Fruit fly (Drosophila melanogaster): ENCODE data around the gene CG46320.

The CG46320 gene

DNA sequence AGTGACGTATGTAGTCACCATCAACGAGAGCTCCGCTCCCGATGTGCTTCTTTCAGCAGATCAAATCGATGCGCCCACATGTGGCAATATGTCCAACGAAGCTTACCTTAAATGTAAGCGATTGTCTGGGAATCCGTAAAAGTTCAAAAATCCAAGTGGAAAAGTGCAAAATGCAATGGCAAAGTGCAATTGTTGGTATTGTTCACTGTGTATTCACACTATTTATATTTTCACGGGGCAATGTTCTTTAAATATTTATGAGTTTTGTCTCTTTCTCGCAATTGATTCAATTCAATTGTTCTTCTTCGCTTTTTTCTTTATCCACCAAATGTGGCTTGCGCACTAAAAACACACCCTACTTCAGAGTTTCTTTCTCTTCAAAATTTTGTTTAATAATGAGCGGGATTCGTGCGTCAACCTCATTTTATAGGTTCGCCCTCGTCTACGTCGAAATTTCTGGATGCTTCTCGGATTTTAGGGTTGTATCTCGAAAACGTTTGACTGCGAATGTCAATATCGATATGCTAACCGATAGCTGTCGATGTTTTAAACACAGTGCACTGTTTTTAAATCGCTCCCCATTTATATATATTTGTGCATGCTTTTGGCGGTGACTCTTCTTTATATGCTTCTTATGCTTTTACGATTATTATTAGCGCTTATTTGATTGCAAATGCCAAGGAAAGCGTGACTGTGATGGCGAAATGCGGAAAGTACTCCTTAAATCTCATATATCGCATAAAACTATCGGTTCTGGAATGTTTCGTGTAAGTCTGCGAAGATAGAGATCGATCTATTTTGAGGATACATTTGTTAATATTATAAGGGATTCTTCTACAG is 88.0 kb downstream of the CG46320 start, which contains the start of gene DnaJ-1 (continued):
- peak; percentile 68 for TF ChIP-seq lbe (GFP tag; optimal IDR thresholded peaks at IDR 0.05)
- TF ChIP-seq ftz-f1 (GFP tag; optimal IDR thresholded peaks at IDR 0.05) = no peak
- no peak for TF ChIP-seq pnt (GFP tag; optimal IDR thresholded peaks at IDR 0.05)
- TF ChIP-seq insv (GFP tag; optimal IDR thresholded peaks at IDR 0.05) = no peak
- peak; percentile 65 for TF ChIP-seq CG15601 (tag; optimal IDR thresholded peaks at IDR 0.05)
- peak; percentile 34 for TF ChIP-seq CG10147 (GFP tag; optimal IDR thresholded peaks at IDR 0.05)
- TF ChIP-seq fd3F (GFP tag; optimal IDR thresholded peaks at IDR 0.05) = no peak
- TF ChIP-seq CG8281 (tag; optimal IDR thresholded peaks at IDR 0.05) = no peak
- peak in 1 of 2 experiments; percentile 59 for TF ChIP-seq Pdp1 (GFP tag; optimal IDR thresholded peaks at IDR 0.05)
- no peak for TF ChIP-seq dpn (GFP tag; optimal IDR thresholded peaks at IDR 0.05)
- no peak for TF ChIP-seq peb (GFP tag; IDR thresholded peaks at IDR 0.05)
- no peak for TF ChIP-seq CG3163 (GFP tag; optimal IDR thresholded peaks at IDR 0.05)
- no peak for TF ChIP-seq Hmx (GFP tag; optimal IDR thresholded peaks at IDR 0.05)
- no peak for TF ChIP-seq TFAM (GFP tag; optimal IDR thresholded peaks at IDR 0.05)
- TF ChIP-seq sob (GFP tag; IDR thresholded peaks at IDR 0.05) = no peak
- peak; percentile 21 for TF ChIP-seq shn (GFP tag; optimal IDR thresholded peaks at IDR 0.05)
- no peak for TF ChIP-seq slbo (GFP tag; IDR thresholded peaks at IDR 0.05)
- no peak for TF ChIP-seq HLH54F (GFP tag; optimal IDR thresholded peaks at IDR 0.05)
- no peak for TF ChIP-seq cas (GFP tag; IDR thresholded peaks at IDR 0.05)
- no peak for TF ChIP-seq CG32772 (GFP tag; IDR thresholded peaks at IDR 0.05)
- peak in 1 of 2 experiments; percentile 17 for TF ChIP-seq Trl (optimal IDR thresholded peaks at IDR 0.05)
- TF ChIP-seq Trl (GFP tag; optimal IDR thresholded peaks at IDR 0.05) = no peak
- TF ChIP-seq Dref (GFP tag; IDR thresholded peaks at IDR 0.05) = peak; percentile 70
- TF ChIP-seq nmo (GFP tag; optimal IDR thresholded peaks at IDR 0.05) = peak; percentile 60
- TF ChIP-seq Dek (tag; optimal IDR thresholded peaks at IDR 0.05) = peak; percentile 37
- TF ChIP-seq gro (GFP tag; optimal IDR thresholded peaks at IDR 0.05) = peak; percentile 76
- peak; percentile 31 for TF ChIP-seq trem (tag; optimal IDR thresholded peaks at IDR 0.05)
- TF ChIP-seq Hsf (GFP tag; optimal IDR thresholded peaks at IDR 0.05) = peak; percentile 64
- TF ChIP-seq Drgx (GFP tag; IDR thresholded peaks at IDR 0.05) = no peak
- TF ChIP-seq D19A (tag; optimal IDR thresholded peaks at IDR 0.05) = no peak
- TF ChIP-seq z (GFP tag; IDR thresholded peaks at IDR 0.05) = no peak
- TF ChIP-seq Ets97D (GFP tag; optimal IDR thresholded peaks at IDR 0.05) = peak; percentile 85
- TF ChIP-seq Hr3 (GFP tag; optimal IDR thresholded peaks at IDR 0.05) = no peak
- TF ChIP-seq dati (GFP tag; IDR thresholded peaks at IDR 0.05) = no peak
- peak; percentile 24 for TF ChIP-seq Hey (tag; optimal IDR thresholded peaks at IDR 0.05)
- peak; percentile 90 for TF ChIP-seq CG34376 (GFP tag; optimal IDR thresholded peaks at IDR 0.05)
- TF ChIP-seq CG17568 (GFP tag; optimal IDR thresholded peaks at IDR 0.05) = no peak
- TF ChIP-seq CG4820 (GFP tag; optimal IDR thresholded peaks at IDR 0.05) = no peak
- TF ChIP-seq Stat92E (GFP tag; optimal IDR thresholded peaks at IDR 0.05) = peak in 1 of 3 experiments; percentile 77
- peak; percentile 98 for TF ChIP-seq Dll (GFP tag; IDR thresholded peaks at IDR 0.05; ENCODE audit: partially characterized antibody)
- no peak for TF ChIP-seq CG17612 (GFP tag; IDR thresholded peaks at IDR 0.05)
- peak; percentile 54 for TF ChIP-seq CG9797 (GFP tag; optimal IDR thresholded peaks at IDR 0.05)
- TF ChIP-seq org-1 (GFP tag; optimal IDR thresholded peaks at IDR 0.05) = no peak
- no peak for TF ChIP-seq zfh2 (GFP tag; optimal IDR thresholded peaks at IDR 0.05)
- no peak for TF ChIP-seq Poxn (GFP tag; IDR thresholded peaks at IDR 0.05)
- TF ChIP-seq H2.0 (GFP tag; IDR thresholded peaks at IDR 0.05) = no peak
- TF ChIP-seq Elba2 (GFP tag; optimal IDR thresholded peaks at IDR 0.05) = no peak
- peak; percentile 43 for TF ChIP-seq CG2678 (tag; optimal IDR thresholded peaks at IDR 0.05)
- peak; percentile 98 for TF ChIP-seq CG13287 (GFP tag; IDR thresholded peaks at IDR 0.05; ENCODE audit: partially characterized antibody)
- TF ChIP-seq CG17385 (GFP tag; optimal IDR thresholded peaks at IDR 0.05) = peak; percentile 76
